Worm (Caenorhabditis elegans): ENCODE results near the gene C18A3.7.

Gene C18A3.7

ce11 chrII:5712126-5712525 lies 18.1 kb downstream of the C18A3.7 start:
- no peak for TF ChIP-seq lin-13 (tag; optimal IDR thresholded peaks at IDR 0.05)
- TF ChIP-seq elt-3 (tag; optimal IDR thresholded peaks at IDR 0.05) = peak; percentile 23

- TF ChIP-seq nhr-12 (tag; optimal IDR thresholded peaks at IDR 0.05) (no peak), lin-32 (GFP tag; optimal IDR thresholded peaks at IDR 0.05) (no peak), unc-62 (GFP tag; optimal IDR thresholded peaks at IDR 0.05) (no peak), drap-1 (GFP tag; optimal IDR thresholded peaks at IDR 0.05) (no peak), lsy-2 (tag; optimal IDR thresholded peaks at IDR 0.05) (no peak), ham-2 (GFP tag; optimal IDR thresholded peaks at IDR 0.05) (no peak), mls-2 (tag; optimal IDR thresholded peaks at IDR 0.05) (no peak)
These were observed 19.4 kb downstream of the C18A3.7 start for ce11 chrII:5710835-5711234.

ce11 chrII:5708154-5708553 lies 22.1 kb downstream of the C18A3.7 start:
- TF ChIP-seq lsy-2 (tag; optimal IDR thresholded peaks at IDR 0.05) = no peak
- TF ChIP-seq lin-13 (tag; optimal IDR thresholded peaks at IDR 0.05) = no peak
- TF ChIP-seq ces-1 (GFP tag; optimal IDR thresholded peaks at IDR 0.05) = peak; percentile 89
- no peak for TF ChIP-seq hlh-1 (tag; optimal IDR thresholded peaks at IDR 0.05)
- no peak for TF ChIP-seq flh-1 (GFP tag; optimal IDR thresholded peaks at IDR 0.05)
- TF ChIP-seq ceh-43 (GFP tag; optimal IDR thresholded peaks at IDR 0.05) = no peak
- no peak for TF ChIP-seq sem-2 (GFP tag; optimal IDR thresholded peaks at IDR 0.05)

ce11 chrII:5707532-5707931 lies 22.7 kb downstream of the C18A3.7 start, which contains the start of gene osta-2:
Gene osta-2 (plus strand): TSS chrII:5707691.
- no peak for TF ChIP-seq tbx-8 (GFP tag; optimal IDR thresholded peaks at IDR 0.05)
- no peak for TF ChIP-seq snpc-4 (tag; optimal IDR thresholded peaks at IDR 0.05)
- no peak for TF ChIP-seq elt-1 (tag; optimal IDR thresholded peaks at IDR 0.05; ENCODE audit: borderline replicate concordance, insufficient read depth)
- TF ChIP-seq elt-3 (tag; optimal IDR thresholded peaks at IDR 0.05) = no peak
- TF ChIP-seq unc-39 (tag; optimal IDR thresholded peaks at IDR 0.05) = no peak
- TF ChIP-seq bed-3 (GFP tag; optimal IDR thresholded peaks at IDR 0.05) = no peak
- TF ChIP-seq mls-2 (tag; optimal IDR thresholded peaks at IDR 0.05) = no peak
- no peak for TF ChIP-seq ceh-39 (tag; optimal IDR thresholded peaks at IDR 0.05)
- TF ChIP-seq ztf-11 (tag; optimal IDR thresholded peaks at IDR 0.05) = no peak
- no peak for TF ChIP-seq ceh-83 (GFP tag; optimal IDR thresholded peaks at IDR 0.05)
- no peak for TF ChIP-seq cnd-1 (tag; optimal IDR thresholded peaks at IDR 0.05)
- no peak for TF ChIP-seq ham-2 (GFP tag; optimal IDR thresholded peaks at IDR 0.05)
- TF ChIP-seq unc-120 (tag; optimal IDR thresholded peaks at IDR 0.05; ENCODE audit: poor library complexity, severe bottlenecking) = no peak
- no peak for TF ChIP-seq nhr-12 (tag; optimal IDR thresholded peaks at IDR 0.05)
- TF ChIP-seq nhr-76 (tag; optimal IDR thresholded peaks at IDR 0.05) = no peak
- TF ChIP-seq lin-32 (GFP tag; optimal IDR thresholded peaks at IDR 0.05) = no peak
- no peak for TF ChIP-seq pha-4 (tag; optimal IDR thresholded peaks at IDR 0.05)
- TF ChIP-seq drap-1 (GFP tag; optimal IDR thresholded peaks at IDR 0.05) = no peak

ce11 chrII:5704479-5704878 lies 25.8 kb downstream of the C18A3.7 start:
- TF ChIP-seq sem-2 (GFP tag; optimal IDR thresholded peaks at IDR 0.05) (no peak), elt-1 (tag; optimal IDR thresholded peaks at IDR 0.05; ENCODE audit: borderline replicate concordance, insufficient read depth) (peak; percentile 56), ces-1 (GFP tag; optimal IDR thresholded peaks at IDR 0.05) (peak; percentile 2)

ce11 chrII:5702611-5703192 lies 27.5 kb downstream of the C18A3.7 start:
- TF ChIP-seq pha-4 (tag; optimal IDR thresholded peaks at IDR 0.05) (no peak), ces-1 (GFP tag; optimal IDR thresholded peaks at IDR 0.05) (peak; percentile 77)

ce11 chrII:5701485-5701884 lies 28.8 kb downstream of the C18A3.7 start:
- TF ChIP-seq elt-3 (tag; optimal IDR thresholded peaks at IDR 0.05) (no peak), ham-2 (GFP tag; optimal IDR thresholded peaks at IDR 0.05) (no peak), mep-1 (tag; optimal IDR thresholded peaks at IDR 0.05) (peak; percentile 31), ces-1 (GFP tag; optimal IDR thresholded peaks at IDR 0.05) (peak; percentile 1)

All from whole organism, mixed stage, embryonic.